Fruit fly (Drosophila melanogaster) whole organism, embryonic: Measurements from ENCODE around the gene Kif3C.

ENCODE experiments used
- Atf6 ChIP-seq: fragments of 200-800 bp; sonication (Bioruptor generic); IDR thresholded peaks from 2 replicates; pipeline ENCODE4 v1.3.6; 2022; ENCODE audit warnings: missing biosample characterization, missing genetic modification characterization
- BEAF-32 ChIP-seq: fragments of 200-800 bp; sonication (Bioruptor generic); optimal IDR thresholded peaks from 3 replicates; lab custom pipeline; 2017; ENCODE audit warnings: missing biosample characterization, missing genetic modification characterization, mild to moderate bottlenecking, moderate library complexity, missing genetic modification reagents
- CG10209 ChIP-seq: fragments of 200-800 bp; sonication (Bioruptor generic); optimal IDR thresholded peaks from 3 replicates; lab custom pipeline; 2017; ENCODE audit warnings: missing biosample characterization, mild to moderate bottlenecking, missing genetic modification characterization, missing genetic modification reagents
- CG10267 ChIP-seq: fragments of 200-800 bp; sonication (Bioruptor generic); optimal IDR thresholded peaks from 2 replicates; lab custom pipeline; 2018; ENCODE audit warnings: missing biosample characterization, mild to moderate bottlenecking, missing genetic modification characterization, moderate library complexity
- CG10654 ChIP-seq: fragments of 200-800 bp; sonication (Bioruptor generic); optimal IDR thresholded peaks from 2 replicates; lab custom pipeline; 2016; ENCODE audit warnings: missing biosample characterization, missing genetic modification characterization
- CG10979 ChIP-seq: fragments of 200-800 bp; sonication (Bioruptor generic); optimal IDR thresholded peaks from 2 replicates; lab custom pipeline; 2018; ENCODE audit warnings: missing biosample characterization, mild to moderate bottlenecking, missing genetic modification characterization, moderate library complexity
- CG11398 ChIP-seq: fragments of 200-800 bp; sonication (Bioruptor generic); optimal IDR thresholded peaks from 2 replicates; lab custom pipeline; 2016; ENCODE audit warnings: missing biosample characterization, missing genetic modification characterization
- CG11504 ChIP-seq: fragments of 200-800 bp; sonication (Bioruptor generic); optimal IDR thresholded peaks from 3 replicates; lab custom pipeline; 2019; ENCODE audit warnings: missing biosample characterization, mild to moderate bottlenecking, missing genetic modification characterization, moderate library complexity
- CG13424 ChIP-seq: fragments of 200-800 bp; sonication (Bioruptor generic); optimal IDR thresholded peaks from 2 replicates; lab custom pipeline; 2019; ENCODE audit warnings: missing biosample characterization, mild to moderate bottlenecking, missing genetic modification characterization, moderate library complexity
- CG14710 ChIP-seq: fragments of 200-800 bp; sonication (Bioruptor generic); optimal IDR thresholded peaks from 3 replicates; lab custom pipeline; 2019; ENCODE audit warnings: missing biosample characterization, mild to moderate bottlenecking, missing genetic modification characterization, moderate library complexity
- CG15011 ChIP-seq: fragments of 200-800 bp; sonication (Bioruptor generic); optimal IDR thresholded peaks from 3 replicates; lab custom pipeline; 2018; ENCODE audit warnings: missing biosample characterization, mild to moderate bottlenecking, missing genetic modification characterization
- CG17385 ChIP-seq: fragments of 200-800 bp; sonication (Bioruptor generic); optimal IDR thresholded peaks from 3 replicates; lab custom pipeline; 2018; ENCODE audit warnings: missing biosample characterization, mild to moderate bottlenecking, missing genetic modification characterization
- CG18764 ChIP-seq: fragments of 200-800 bp; sonication (Bioruptor generic); optimal IDR thresholded peaks from 3 replicates; lab custom pipeline; 2016; ENCODE audit warnings: missing biosample characterization, missing genetic modification characterization
- CG2678 ChIP-seq: fragments of 200-800 bp; sonication (Bioruptor generic); optimal IDR thresholded peaks from 3 replicates; lab custom pipeline; 2019; ENCODE audit warnings: missing biosample characterization, mild to moderate bottlenecking, missing genetic modification characterization, moderate library complexity
- CG3163 ChIP-seq: fragments of 200-800 bp; sonication (Bioruptor generic); optimal IDR thresholded peaks from 3 replicates; lab custom pipeline; 2016; ENCODE audit warnings: missing biosample characterization, missing genetic modification characterization
- CG33213 ChIP-seq: fragments of 200-800 bp; sonication (Bioruptor generic); optimal IDR thresholded peaks from 3 replicates; lab custom pipeline; 2016; ENCODE audit warnings: missing biosample characterization, missing genetic modification characterization
- CG34422 ChIP-seq: fragments of 200-800 bp; sonication (Bioruptor generic); IDR thresholded peaks from 3 replicates; pipeline ENCODE4 v1.3.6; 2022; ENCODE audit warnings: missing biosample characterization, missing genetic modification characterization
- CG4854 ChIP-seq: fragments of 200-800 bp; sonication (Bioruptor generic); optimal IDR thresholded peaks from 2 replicates; lab custom pipeline; 2016; ENCODE audit warnings: missing biosample characterization, missing genetic modification characterization, inconsistent platforms
- CG6654 ChIP-seq: fragments of 200-800 bp; sonication (Bioruptor generic); optimal IDR thresholded peaks from 2 replicates; lab custom pipeline; 2017; ENCODE audit warnings: missing biosample characterization, mild to moderate bottlenecking, missing genetic modification characterization
- CG8359 ChIP-seq: fragments of 200-800 bp; sonication (Bioruptor generic); optimal IDR thresholded peaks from 2 replicates; lab custom pipeline; 2017; ENCODE audit warnings: missing biosample characterization, mild to moderate bottlenecking, missing genetic modification characterization, borderline replicate concordance
- CG9609 ChIP-seq: fragments of 200-800 bp; sonication (Bioruptor generic); optimal IDR thresholded peaks from 3 replicates; lab custom pipeline; 2016; ENCODE audit warnings: missing biosample characterization, missing genetic modification characterization
- Chrac-16 ChIP-seq: fragments of 200-800 bp; sonication (Bioruptor generic); optimal IDR thresholded peaks from 3 replicates; lab custom pipeline; 2016; ENCODE audit warnings: missing biosample characterization, missing genetic modification characterization
- D19B ChIP-seq: fragments of 200-800 bp; sonication (Bioruptor generic); optimal IDR thresholded peaks from 2 replicates; lab custom pipeline; 2017; ENCODE audit warnings: missing biosample characterization, mild to moderate bottlenecking, missing genetic modification characterization
- Dip3 ChIP-seq: fragments of 200-800 bp; sonication (Bioruptor generic); optimal IDR thresholded peaks from 3 replicates; lab custom pipeline; 2016; ENCODE audit warnings: missing biosample characterization, missing genetic modification characterization
- Dp ChIP-seq: fragments of 200-800 bp; sonication (Bioruptor generic); optimal IDR thresholded peaks from 2 replicates; lab custom pipeline; 2018; ENCODE audit warnings: missing biosample characterization, mild to moderate bottlenecking, missing genetic modification characterization, moderate library complexity
- Gug ChIP-seq: fragments of 200-800 bp; sonication (Bioruptor generic); IDR thresholded peaks from 4 replicates; pipeline ENCODE4 v1.3.6; 2022; ENCODE audit warnings: missing biosample characterization, missing genetic modification characterization
- HLH3B ChIP-seq: fragments of 200-800 bp; sonication (Bioruptor generic); IDR thresholded peaks from 2 replicates; pipeline ENCODE4 v1.3.6; 2022; ENCODE audit warnings: missing biosample characterization, missing genetic modification characterization
- Kr ChIP-seq: fragments of 200-800 bp; sonication (Bioruptor generic); optimal IDR thresholded peaks from 2 replicates; lab custom pipeline; 2017; ENCODE audit warnings: missing biosample characterization, mild to moderate bottlenecking, missing genetic modification characterization
- MESR4 ChIP-seq: fragments of 200-800 bp; sonication (Bioruptor generic); optimal IDR thresholded peaks from 2 replicates; lab custom pipeline; 2018; ENCODE audit warnings: missing biosample characterization, mild to moderate bottlenecking, missing genetic modification characterization, moderate library complexity
- NC2β ChIP-seq: fragments of 200-800 bp; sonication (Bioruptor generic); optimal IDR thresholded peaks from 2 replicates; lab custom pipeline; 2016; ENCODE audit warnings: missing biosample characterization, missing genetic modification characterization
- Rx ChIP-seq: fragments of 200-800 bp; sonication (Bioruptor generic); IDR thresholded peaks from 2 replicates; pipeline ENCODE4 v1.3.6; 2022; ENCODE audit warnings: missing biosample characterization, missing genetic modification characterization
- Stat92E ChIP-seq, 3 experiments: fragments of >200 bp in 2 of 3; fragments of 200-800 bp in 1 of 3; sonication (Bioruptor generic) in 1 of 3; optimal IDR thresholded peaks; 2 replicates each; lab custom pipeline; 2017 to 2019; ENCODE audit warnings: missing biosample characterization in 3 of 3, missing genetic modification characterization in 3 of 3, mild to moderate bottlenecking in 1 of 3, moderate library complexity in 1 of 3
- Trl ChIP-seq, 3 experiments: fragments of >200 bp in 2 of 3; fragments of 200-800 bp in 1 of 3; sonication (Bioruptor generic) in 1 of 3; optimal IDR thresholded peaks; 2 replicates in 1 of 3; 3 replicates in 2 of 3; lab custom pipeline; 2016 to 2017; ENCODE audit warnings: missing biosample characterization in 1 of 3, missing genetic modification characterization in 1 of 3
- Usf ChIP-seq: fragments of 200-800 bp; sonication (Bioruptor generic); optimal IDR thresholded peaks from 2 replicates; lab custom pipeline; 2017; ENCODE audit warnings: missing genotype, missing biosample characterization, missing genetic modification characterization
- bowl ChIP-seq: fragments of 200-800 bp; sonication (Bioruptor generic); IDR thresholded peaks from 2 replicates; pipeline ENCODE4 v1.3.6; 2022; ENCODE audit warnings: missing biosample characterization, missing genetic modification characterization
- ci ChIP-seq: fragments of 200-800 bp; sonication (Bioruptor generic); IDR thresholded peaks from 3 replicates; pipeline ENCODE4 v1.3.6; 2022; ENCODE audit warnings: missing biosample characterization, missing genetic modification characterization
- crc ChIP-seq: fragments of 200-800 bp; sonication (Bioruptor generic); optimal IDR thresholded peaks from 2 replicates; lab custom pipeline; 2016; ENCODE audit warnings: missing biosample characterization, missing genetic modification characterization
- dpn ChIP-seq, 2 experiments: fragments of 200-800 bp; sonication (Bioruptor generic); optimal IDR thresholded peaks; 3 replicates each; lab custom pipeline; 2016; ENCODE audit warnings: missing biosample characterization in 2 of 2, missing genetic modification characterization in 2 of 2
- eve ChIP-seq, 2 experiments: fragments of >200 bp; optimal IDR thresholded peaks; 2 replicates each; lab custom pipeline; 2017; ENCODE audit warnings: missing biosample characterization in 2 of 2, missing genetic modification characterization in 2 of 2
- fru ChIP-seq: fragments of >200 bp; optimal IDR thresholded peaks from 2 replicates; lab custom pipeline; 2017
- fu2 ChIP-seq: fragments of 200-800 bp; sonication (Bioruptor generic); optimal IDR thresholded peaks from 2 replicates; lab custom pipeline; 2016; ENCODE audit warnings: missing biosample characterization, missing genetic modification characterization
- kay ChIP-seq: fragments of 200-800 bp; sonication (Bioruptor generic); optimal IDR thresholded peaks from 2 replicates; lab custom pipeline; 2016; ENCODE audit warnings: missing biosample characterization, missing genetic modification characterization
- lilli ChIP-seq: fragments of 200-800 bp; sonication (Bioruptor generic); optimal IDR thresholded peaks from 3 replicates; lab custom pipeline; 2016; ENCODE audit warnings: missing biosample characterization, missing genetic modification characterization
- so ChIP-seq: fragments of 200-800 bp; sonication (Bioruptor generic); IDR thresholded peaks from 3 replicates; pipeline ENCODE4 v1.3.6; 2022; ENCODE audit warnings: missing biosample characterization, missing genetic modification characterization
- twi ChIP-seq: fragments of 200-800 bp; optimal IDR thresholded peaks from 2 replicates; lab custom pipeline; 2019; ENCODE audit warnings: missing biosample characterization, mild to moderate bottlenecking, missing genetic modification characterization, moderate library complexity
- vvl ChIP-seq: fragments of 200-800 bp; sonication (Bioruptor generic); IDR thresholded peaks from 2 replicates; pipeline ENCODE4 v1.3.6; 2022; ENCODE audit warnings: missing biosample characterization, missing genetic modification characterization
- wor ChIP-seq: fragments of 200-800 bp; sonication (Bioruptor generic); IDR thresholded peaks from 2 replicates; pipeline ENCODE4 v1.3.6; 2022; ENCODE audit warnings: missing biosample characterization, missing genetic modification characterization
- zf30C ChIP-seq: fragments of 200-800 bp; sonication (Bioruptor generic); optimal IDR thresholded peaks from 3 replicates; lab custom pipeline; 2018; ENCODE audit warnings: missing biosample characterization, mild to moderate bottlenecking, missing genetic modification characterization

Kif3C gene

DNA sequence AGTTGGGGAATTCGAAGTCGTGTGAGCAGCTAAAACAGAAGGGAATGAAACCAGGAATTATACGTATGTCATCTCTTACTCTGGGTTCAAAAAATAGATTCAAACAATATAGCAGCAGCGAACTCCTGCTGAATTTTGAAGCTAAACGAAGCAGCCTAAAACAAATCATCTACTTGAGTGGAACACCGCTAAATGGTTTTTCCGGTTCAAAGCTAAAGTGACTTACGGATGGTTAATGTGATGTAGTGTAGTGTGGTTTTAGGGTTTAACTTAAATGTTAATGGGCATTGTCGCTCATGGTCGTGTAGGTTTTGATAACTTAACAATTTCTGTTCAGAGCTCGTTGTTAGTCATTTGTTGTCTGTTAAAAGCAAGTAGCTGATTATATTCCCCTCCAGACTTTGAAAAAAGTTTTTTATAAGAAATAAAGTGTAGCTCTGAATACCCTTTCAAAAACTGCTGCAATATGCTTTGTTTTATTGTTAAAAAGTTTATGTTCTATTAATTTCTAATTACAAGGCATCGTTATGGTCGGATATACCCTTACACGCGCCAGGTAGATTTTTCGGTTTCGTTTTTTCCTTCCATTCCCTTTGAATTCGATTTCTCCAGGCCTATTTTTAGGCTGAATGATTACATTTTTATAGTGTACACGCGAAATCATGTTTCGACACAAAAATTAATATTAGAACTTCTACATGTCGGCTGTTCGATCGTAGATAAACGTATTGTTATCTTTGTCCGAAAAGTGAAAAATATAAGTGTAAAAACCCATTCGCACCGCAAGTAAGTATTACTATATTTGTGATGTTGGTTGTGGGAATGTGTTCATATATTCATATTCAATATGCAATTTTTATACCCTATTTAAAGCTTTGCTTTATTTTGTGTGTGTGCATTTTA, 34.1 kb upstream of the Kif3C start (continued):
- TF ChIP-seq wor (GFP tag; lab: Robert Waterston, UW) (no peak), CG9609 (GFP tag; lab: Kevin White, UChicago) (peak; percentile 93), lilli (GFP tag; lab: Kevin White, UChicago) (peak; percentile 97), CG33213 (GFP tag; lab: Kevin White, UChicago) (peak; percentile 85), CG11504 (tag; lab: Kevin White, UChicago) (no peak), CG4854 (GFP tag; lab: Kevin White, UChicago) (peak; percentile 83), CG34422 (no peak), dpn (GFP tag; optimal IDR thresholded peaks at IDR 0.05; lab: Kevin White, UChicago) (peak; percentile 94 to 95), eve (GFP tag; optimal IDR thresholded peaks at IDR 0.05; lab: Kevin White, UChicago) (peak in 1 of 2 experiments; percentile 46), crc (peak; percentile 91), CG10979 (tag; lab: Kevin White, UChicago) (peak; percentile 94), Dip3 (GFP tag; lab: Kevin White, UChicago) (peak; percentile 89), twi (tag; lab: Kevin White, UChicago) (no peak), CG8359 (GFP tag; lab: Kevin White, UChicago) (peak; percentile 73), NC2β (GFP tag; lab: Kevin White, UChicago) (peak; percentile 93), Atf6 (GFP tag; lab: Robert Waterston, UW) (peak; percentile 95), zf30C (GFP tag; lab: Kevin White, UChicago) (no peak), Gug (no peak; the same call in 3 of the 4 replicates), HLH3B (GFP tag; lab: Robert Waterston, UW) (peak; percentile 92; the same call in 1 of the 2 replicates), kay (GFP tag; lab: Kevin White, UChicago) (peak; percentile 95), CG11398 (GFP tag; lab: Kevin White, UChicago) (peak; percentile 91), CG6654 (GFP tag; lab: Kevin White, UChicago) (peak; percentile 69), Chrac-16 (peak; percentile 94), vvl (GFP tag; lab: Robert Waterston, UW) (no peak), ci (GFP tag; lab: Robert Waterston, UW) (no peak), fru (no peak), Trl (optimal IDR thresholded peaks at IDR 0.05; lab: Kevin White, UChicago) (no peak), Trl (GFP tag; optimal IDR thresholded peaks at IDR 0.05; lab: Kevin White, UChicago) (peak; percentile 94), CG18764 (GFP tag; lab: Kevin White, UChicago) (peak; percentile 87), Dp (GFP tag; lab: Kevin White, UChicago) (peak; percentile 10), CG14710 (tag; lab: Kevin White, UChicago) (peak; percentile 91), CG17385 (GFP tag; lab: Kevin White, UChicago) (peak; percentile 86), CG2678 (tag; lab: Kevin White, UChicago) (no peak), D19B (GFP tag; lab: Kevin White, UChicago) (peak; percentile 90), CG13424 (tag; lab: Kevin White, UChicago) (peak; percentile 92), so (GFP tag; lab: Robert Waterston, UW) (no peak), Rx (GFP tag; lab: Robert Waterston, UW) (no peak), MESR4 (GFP tag; lab: Kevin White, UChicago) (peak; percentile 40), CG10654 (peak; percentile 89), CG15011 (GFP tag; lab: Kevin White, UChicago) (peak; percentile 69), bowl (GFP tag; lab: Robert Waterston, UW) (peak; percentile 79; the same call in 1 of the 2 replicates), CG10267 (tag; lab: Kevin White, UChicago) (peak; percentile 87), Usf (GFP tag; lab: Kevin White, UChicago) (peak; percentile 66), fu2 (GFP tag; lab: Kevin White, UChicago) (peak; percentile 90), BEAF-32 (GFP tag; lab: Kevin White, UChicago) (peak; percentile 15), Kr (GFP tag; lab: Kevin White, UChicago) (no peak), Stat92E (GFP tag; optimal IDR thresholded peaks at IDR 0.05; lab: Kevin White, UChicago) (peak in 1 of 3 experiments; percentile 75), CG10209 (GFP tag; lab: Kevin White, UChicago) (peak; percentile 94), CG3163 (GFP tag; lab: Kevin White, UChicago) (peak; percentile 78)
